Worm (Caenorhabditis elegans) whole organism, late embryonic: ENCODE results near the gene col-155.
A peak's percentile ranks its signal among the peaks of the same experiment; 100 is the strongest.

Experiments
- F13H6.1 ChIP-seq: sonication (generic microtip); optimal IDR thresholded peaks from 2 replicates; lab custom pipeline; 2016; ENCODE audit warnings: missing genetic modification characterization, missing compliant biosample characterization
- K09A11.1 ChIP-seq: sonication (generic microtip); optimal IDR thresholded peaks from 2 replicates; lab custom pipeline; 2017; ENCODE audit warnings: antibody characterized with exemption, mild to moderate bottlenecking, missing genetic modification characterization, missing compliant biosample characterization; ENCODE audit not compliant: insufficient read depth
- ceh-14 ChIP-seq: sonication (generic microtip); optimal IDR thresholded peaks from 2 replicates; lab custom pipeline; 2016; ENCODE audit warnings: missing genotype, missing genetic modification characterization, missing compliant biosample characterization
- ceh-18 ChIP-seq: sonication (generic microtip); optimal IDR thresholded peaks from 2 replicates; lab custom pipeline; 2016; ENCODE audit warnings: missing genetic modification characterization, missing compliant biosample characterization
- ceh-19 ChIP-seq: fragments of 200-800 bp; sonication (Bioruptor generic); optimal IDR thresholded peaks from 2 replicates; lab custom pipeline; 2018; ENCODE audit warnings: mild to moderate bottlenecking, missing genetic modification characterization, missing compliant biosample characterization
- ceh-2 ChIP-seq: sonication (generic microtip); optimal IDR thresholded peaks from 2 replicates; lab custom pipeline; 2016; ENCODE audit warnings: missing genotype, missing genetic modification characterization, missing compliant biosample characterization
- ceh-22 ChIP-seq: sonication (generic microtip); optimal IDR thresholded peaks from 2 replicates; lab custom pipeline; 2017; ENCODE audit warnings: missing biosample characterization, missing genetic modification characterization
- ceh-31 ChIP-seq: sonication (generic microtip); optimal IDR thresholded peaks from 2 replicates; lab custom pipeline; 2016; ENCODE audit warnings: missing genetic modification characterization, missing compliant biosample characterization
- ceh-34 ChIP-seq: sonication (generic microtip); optimal IDR thresholded peaks from 2 replicates; lab custom pipeline; 2016; ENCODE audit warnings: mild to moderate bottlenecking, missing genetic modification characterization, missing compliant biosample characterization
- ceh-48 ChIP-seq: sonication (generic microtip); optimal IDR thresholded peaks from 2 replicates; lab custom pipeline; 2016; ENCODE audit warnings: missing genetic modification characterization, inconsistent platforms, missing compliant biosample characterization
- ceh-9 ChIP-seq: sonication (generic microtip); optimal IDR thresholded peaks from 2 replicates; lab custom pipeline; 2016; ENCODE audit warnings: mild to moderate bottlenecking, missing genetic modification characterization, inconsistent platforms, missing compliant biosample characterization
- dve-1 ChIP-seq: sonication (generic microtip); optimal IDR thresholded peaks from 2 replicates; lab custom pipeline; 2017; ENCODE audit warnings: antibody characterized with exemption, mild to moderate bottlenecking, missing genetic modification characterization, missing compliant biosample characterization
- elt-4 ChIP-seq: sonication (generic microtip); optimal IDR thresholded peaks from 2 replicates; lab custom pipeline; 2016; ENCODE audit warnings: missing genetic modification characterization, missing compliant biosample characterization
- ets-4 ChIP-seq: sonication (generic microtip); optimal IDR thresholded peaks from 2 replicates; lab custom pipeline; 2016; ENCODE audit warnings: missing genetic modification characterization, missing compliant biosample characterization
- fax-1 ChIP-seq: sonication (generic microtip); optimal IDR thresholded peaks from 2 replicates; lab custom pipeline; 2016; ENCODE audit warnings: missing genotype, missing genetic modification characterization, missing compliant biosample characterization
- gmeb-2 ChIP-seq: sonication (generic microtip); optimal IDR thresholded peaks from 2 replicates; lab custom pipeline; 2016; ENCODE audit warnings: missing genetic modification characterization, inconsistent platforms, missing compliant biosample characterization
- hlh-30 ChIP-seq: sonication (generic microtip); optimal IDR thresholded peaks from 2 replicates; lab custom pipeline; 2017; ENCODE audit warnings: antibody characterized with exemption, missing genetic modification characterization, missing compliant biosample characterization; ENCODE audit not compliant: insufficient read depth
- lim-6 ChIP-seq: sonication (generic microtip); optimal IDR thresholded peaks from 2 replicates; lab custom pipeline; 2016; ENCODE audit warnings: missing genetic modification characterization, missing compliant biosample characterization
- lin-11 ChIP-seq: fragments of 200-800 bp; sonication (Bioruptor generic); optimal IDR thresholded peaks from 2 replicates; lab custom pipeline; 2018; ENCODE audit warnings: mild to moderate bottlenecking, missing genetic modification characterization, missing compliant biosample characterization
- madf-2 ChIP-seq: sonication (generic microtip); optimal IDR thresholded peaks from 2 replicates; lab custom pipeline; 2017; ENCODE audit warnings: missing genetic modification characterization, missing compliant biosample characterization
- odd-2 ChIP-seq: sonication (generic microtip); optimal IDR thresholded peaks from 2 replicates; lab custom pipeline; 2017; ENCODE audit warnings: antibody characterized with exemption, mild to moderate bottlenecking, missing genetic modification characterization, missing compliant biosample characterization
- pat-9 ChIP-seq: fragments of 200-800 bp; sonication (Bioruptor generic); optimal IDR thresholded peaks from 2 replicates; lab custom pipeline; 2018; ENCODE audit warnings: mild to moderate bottlenecking, missing genetic modification characterization, moderate library complexity, missing compliant biosample characterization
- pax-1 ChIP-seq: fragments of 150-350 bp; optimal IDR thresholded peaks from 2 replicates; lab custom pipeline; 2014; ENCODE audit warnings: missing biosample characterization, missing genetic modification characterization
- pha-2 ChIP-seq: sonication (generic microtip); optimal IDR thresholded peaks from 2 replicates; lab custom pipeline; 2017; ENCODE audit warnings: mild to moderate bottlenecking, missing genetic modification characterization, missing compliant biosample characterization
- pha-4 ChIP-seq: fragments of 150-350 bp; optimal IDR thresholded peaks from 2 replicates; lab custom pipeline; 2018; ENCODE audit warnings: missing biosample characterization, missing genetic modification reagents, missing genetic modification characterization
- pros-1 ChIP-seq: fragments of 150-350 bp; optimal IDR thresholded peaks from 2 replicates; lab custom pipeline; 2014; ENCODE audit warnings: missing biosample characterization, missing genetic modification reagents, missing genetic modification characterization
- sox-2 ChIP-seq: fragments of 200-800 bp; sonication (Bioruptor generic); IDR thresholded peaks from 2 replicates; pipeline ENCODE4 v1.3.6; 2022; ENCODE audit warnings: missing genetic modification reagents, missing genetic modification characterization, missing compliant biosample characterization
- syd-9 ChIP-seq: sonication (generic microtip); optimal IDR thresholded peaks from 2 replicates; lab custom pipeline; 2016; ENCODE audit warnings: mild to moderate bottlenecking, missing genetic modification characterization, moderate library complexity, missing compliant biosample characterization
- tbx-2 ChIP-seq: sonication (generic microtip); optimal IDR thresholded peaks from 2 replicates; lab custom pipeline; 2016; ENCODE audit warnings: missing genetic modification characterization, missing compliant biosample characterization
- unc-42 ChIP-seq: sonication (generic microtip); optimal IDR thresholded peaks from 2 replicates; lab custom pipeline; 2016; ENCODE audit warnings: missing genotype, missing genetic modification characterization, missing compliant biosample characterization
- unc-55 ChIP-seq: sonication (generic microtip); optimal IDR thresholded peaks from 2 replicates; lab custom pipeline; 2017; ENCODE audit warnings: missing biosample characterization, missing genetic modification reagents, missing genetic modification characterization
- zip-5 ChIP-seq: sonication (generic microtip); optimal IDR thresholded peaks from 2 replicates; lab custom pipeline; 2016; ENCODE audit warnings: missing genetic modification characterization, missing compliant biosample characterization
- ztf-16 ChIP-seq: sonication (generic microtip); optimal IDR thresholded peaks from 2 replicates; lab custom pipeline; 2017; ENCODE audit warnings: missing genetic modification characterization, missing compliant biosample characterization

The col-155 gene

ce11 chrV:11375150-11375792 lies 14.4 kb downstream of the col-155 start, which contains the start of gene cnb-1 (continued):
- no peak for TF ChIP-seq K09A11.1
- TF ChIP-seq ceh-34 (tag; lab: Kevin White, UChicago), result no peak
- peak; percentile 82 for TF ChIP-seq unc-55 (GFP tag; lab: Kevin White, UChicago)
- TF ChIP-seq ceh-9 (tag; lab: Kevin White, UChicago), result no peak
- TF ChIP-seq fax-1 (tag; lab: Kevin White, UChicago), result no peak
- TF ChIP-seq pax-1 (tag; lab: Kevin White, UChicago), result no peak
- no peak for TF ChIP-seq sox-2 (GFP tag; lab: Robert Waterston, UW)
- peak; percentile 48 for TF ChIP-seq unc-42 (tag; lab: Kevin White, UChicago)
- TF ChIP-seq lim-6, result peak; percentile 16

- no peak for TF ChIP-seq sox-2 (GFP tag; lab: Robert Waterston, UW)
- no peak for TF ChIP-seq pha-4 (tag; lab: Kevin White, UChicago)
- TF ChIP-seq pha-2 (tag; lab: Kevin White, UChicago), result no peak
- TF ChIP-seq ceh-22, result no peak
- no peak for TF ChIP-seq gmeb-2 (tag; lab: Kevin White, UChicago)
- no peak for TF ChIP-seq F13H6.1 (tag; lab: Kevin White, UChicago)
- no peak for TF ChIP-seq madf-2 (tag; lab: Kevin White, UChicago)
- TF ChIP-seq unc-42 (tag; lab: Kevin White, UChicago), result no peak
- TF ChIP-seq ceh-18 (tag; lab: Kevin White, UChicago), result no peak
- no peak for TF ChIP-seq syd-9
- no peak for TF ChIP-seq ztf-16 (tag; lab: Kevin White, UChicago)
- no peak for TF ChIP-seq ceh-34 (tag; lab: Kevin White, UChicago)
- no peak for TF ChIP-seq pat-9
Observed at ce11 chrV:11373918-11374317, 15.8 kb downstream of the col-155 start.

- TF ChIP-seq pha-4 (tag; lab: Kevin White, UChicago) (no peak), unc-42 (tag; lab: Kevin White, UChicago) (peak; percentile 52)
Observed at ce11 chrV:11372284-11372878, 17.3 kb downstream of the col-155 start.

- TF ChIP-seq ceh-19 (GFP tag; lab: Kevin White, UChicago) (no peak), hlh-30 (no peak), unc-55 (GFP tag; lab: Kevin White, UChicago) (no peak), elt-4 (no peak)
Observed at ce11 chrV:11366129-11366528, 23.5 kb downstream of the col-155 start, which contains the start of gene dop-5. dop-5 (minus strand) TSS chrV:11366229.

DNA sequence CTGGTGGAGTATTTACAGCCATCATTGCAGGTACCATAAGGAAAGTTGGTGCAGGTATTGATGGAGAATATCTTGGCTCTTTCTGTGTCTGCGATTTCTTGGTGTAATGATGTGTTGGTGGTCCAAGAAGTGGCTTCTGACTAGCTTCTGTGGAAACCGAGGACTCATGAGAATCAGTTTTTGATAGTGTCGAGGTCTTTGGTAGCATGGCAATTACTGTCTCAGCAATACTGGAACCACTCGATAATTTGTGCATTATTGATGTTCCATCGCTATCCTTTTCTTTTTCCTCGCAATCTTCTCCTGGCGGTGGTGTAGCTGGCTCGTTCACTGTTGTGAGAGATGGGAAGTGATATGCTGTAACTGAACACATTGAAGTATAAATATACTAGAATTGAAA lies 26.1 kb downstream of the col-155 start:
- no peak for TF ChIP-seq pros-1 (tag; lab: Kevin White, UChicago)
- TF ChIP-seq ceh-31 (tag; lab: Kevin White, UChicago), result no peak
- TF ChIP-seq lin-11 (tag; lab: Kevin White, UChicago), result no peak
- TF ChIP-seq dve-1 (tag; lab: Kevin White, UChicago), result no peak
- no peak for TF ChIP-seq fax-1 (tag; lab: Kevin White, UChicago)
- no peak for TF ChIP-seq ceh-2 (tag; lab: Kevin White, UChicago)
- TF ChIP-seq ceh-48, result no peak
- TF ChIP-seq unc-42 (tag; lab: Kevin White, UChicago), result no peak
- TF ChIP-seq zip-5 (tag; lab: Kevin White, UChicago), result no peak
- TF ChIP-seq ceh-19 (GFP tag; lab: Kevin White, UChicago), result no peak
- no peak for TF ChIP-seq odd-2
- TF ChIP-seq ets-4 (tag; lab: Kevin White, UChicago), result no peak
- no peak for TF ChIP-seq gmeb-2 (tag; lab: Kevin White, UChicago)
- no peak for TF ChIP-seq tbx-2 (tag; lab: Kevin White, UChicago)
- no peak for TF ChIP-seq ceh-14 (tag; lab: Kevin White, UChicago)
- no peak for TF ChIP-seq K09A11.1
- TF ChIP-seq, all 69 proteins: peak for 0
